Worm (Caenorhabditis elegans) whole organism, young adult: ENCODE results near the gene F41F3.9.

Experiments used
- B0035.1 ChIP-seq: sonication (generic microtip); optimal IDR thresholded peaks from 2 replicates; lab custom pipeline; 2016; ENCODE audit warnings: missing genetic modification characterization, mild to moderate bottlenecking, missing compliant biosample characterization, missing genotype, missing genetic modification reagents
- B0336.3 ChIP-seq: fragments of 200-800 bp; sonication (Bioruptor generic); IDR thresholded peaks from 2 replicates; pipeline ENCODE4 v1.3.6; 2022; ENCODE audit warnings: missing genetic modification characterization, missing compliant biosample characterization
- C17E4.6 ChIP-seq: fragments of 200-800 bp; sonication (Bioruptor generic); IDR thresholded peaks from 2 replicates; pipeline ENCODE4 v1.3.6; 2022; ENCODE audit warnings: missing genetic modification reagents, missing genetic modification characterization, missing compliant biosample characterization
- F39B2.1 ChIP-seq: fragments of 200-800 bp; sonication (Bioruptor generic); IDR thresholded peaks from 2 replicates; pipeline ENCODE4 v1.3.6; 2022; ENCODE audit warnings: missing genetic modification reagents, missing genetic modification characterization, missing compliant biosample characterization
- F52B5.7 ChIP-seq: sonication (generic microtip); optimal IDR thresholded peaks from 2 replicates; lab custom pipeline; 2016; ENCODE audit warnings: mild to moderate bottlenecking, missing genetic modification characterization, missing compliant biosample characterization
- K12H6.12 ChIP-seq: fragments of 200-800 bp; sonication (Bioruptor generic); optimal IDR thresholded peaks from 2 replicates; lab custom pipeline; 2018; ENCODE audit warnings: mild to moderate bottlenecking, missing genetic modification characterization, missing compliant biosample characterization
- Y53G8AR.9 ChIP-seq: fragments of 200-800 bp; sonication (Bioruptor generic); conservative IDR thresholded peaks from 2 replicates; pipeline ENCODE4 v1.3.6; 2022; ENCODE audit warnings: missing genetic modification reagents, missing genetic modification characterization, missing compliant biosample characterization
- Y56A3A.18 ChIP-seq: fragments of 200-800 bp; sonication (Bioruptor generic); IDR thresholded peaks from 2 replicates; pipeline ENCODE4 v1.3.6; 2022; ENCODE audit warnings: missing genetic modification reagents, missing genetic modification characterization, missing compliant biosample characterization
- aptf-2 ChIP-seq: fragments of 200-800 bp; sonication (Bioruptor generic); conservative IDR thresholded peaks from 2 replicates; pipeline ENCODE4 v1.3.6; 2022; ENCODE audit warnings: missing genetic modification reagents, missing genetic modification characterization, missing compliant biosample characterization
- athp-1 ChIP-seq: sonication (generic microtip); optimal IDR thresholded peaks from 2 replicates; lab custom pipeline; 2017; ENCODE audit warnings: mild to moderate bottlenecking, missing genetic modification characterization, missing compliant biosample characterization
- attf-6 ChIP-seq: fragments of 200-800 bp; sonication (Bioruptor generic); IDR thresholded peaks from 2 replicates; pipeline ENCODE4 v1.3.6; 2022; ENCODE audit warnings: missing genetic modification reagents, missing genetic modification characterization, missing compliant biosample characterization
- bed-2 ChIP-seq: fragments of 200-800 bp; sonication (Bioruptor generic); IDR thresholded peaks from 2 replicates; pipeline ENCODE4 v1.3.6; 2022; ENCODE audit warnings: missing genetic modification reagents, missing genetic modification characterization, missing compliant biosample characterization
- cebp-2 ChIP-seq: fragments of 200-800 bp; sonication (Bioruptor generic); IDR thresholded peaks from 2 replicates; pipeline ENCODE4 v1.3.6; 2022; ENCODE audit warnings: missing genetic modification characterization, missing compliant biosample characterization
- ceh-58 ChIP-seq: fragments of 200-800 bp; sonication (Bioruptor generic); IDR thresholded peaks from 2 replicates; pipeline ENCODE4 v1.3.6; 2022; ENCODE audit warnings: missing genetic modification characterization, missing compliant biosample characterization
- ceh-79 ChIP-seq: sonication (generic microtip); optimal IDR thresholded peaks from 2 replicates; lab custom pipeline; 2017; ENCODE audit warnings: mild to moderate bottlenecking, missing genetic modification characterization, missing compliant biosample characterization
- die-1 ChIP-seq: sonication (generic microtip); optimal IDR thresholded peaks from 2 replicates; lab custom pipeline; 2016; ENCODE audit warnings: missing genotype, mild to moderate bottlenecking, missing genetic modification characterization, missing compliant biosample characterization
- dox-1 ChIP-seq: fragments of 200-800 bp; sonication (Bioruptor generic); IDR thresholded peaks from 2 replicates; pipeline ENCODE4 v1.3.6; 2022; ENCODE audit warnings: missing genetic modification reagents, missing genetic modification characterization, missing compliant biosample characterization
- dpl-1 ChIP-seq: fragments of 150-350 bp; optimal IDR thresholded peaks from 2 replicates; lab custom pipeline; 2014; ENCODE audit warnings: missing biosample characterization, missing genetic modification reagents, missing genetic modification characterization
- efl-1 ChIP-seq: fragments of 150-350 bp; optimal IDR thresholded peaks from 2 replicates; lab custom pipeline; 2014; ENCODE audit warnings: missing biosample characterization, missing genetic modification reagents, missing genetic modification characterization
- egrh-3 ChIP-seq: fragments of 200-800 bp; sonication (Bioruptor generic); IDR thresholded peaks from 2 replicates; pipeline ENCODE4 v1.3.6; 2022; ENCODE audit warnings: missing genetic modification reagents, missing genetic modification characterization, missing compliant biosample characterization
- ets-4 ChIP-seq: fragments of 200-800 bp; sonication (Bioruptor generic); optimal IDR thresholded peaks from 2 replicates; lab custom pipeline; 2018; ENCODE audit warnings: mild to moderate bottlenecking, missing genetic modification characterization, missing compliant biosample characterization
- hmg-1.2 ChIP-seq: fragments of 200-800 bp; sonication (Bioruptor generic); IDR thresholded peaks from 2 replicates; pipeline ENCODE4 v1.3.6; 2022; ENCODE audit warnings: missing genetic modification reagents, missing genetic modification characterization, missing compliant biosample characterization
- hmg-20 ChIP-seq: fragments of 200-800 bp; sonication (Bioruptor generic); IDR thresholded peaks from 2 replicates; pipeline ENCODE4 v1.3.6; 2022; ENCODE audit warnings: missing genetic modification reagents, missing genetic modification characterization, missing compliant biosample characterization
- hrde-1 ChIP-seq: sonication (generic microtip); optimal IDR thresholded peaks from 2 replicates; lab custom pipeline; 2016; ENCODE audit warnings: missing genetic modification characterization, mild to moderate bottlenecking, missing compliant biosample characterization, moderate library complexity, missing genotype, missing genetic modification reagents, borderline replicate concordance
- lin-35 ChIP-seq, 3 experiments: fragments of 150-350 bp in 2 of 3; sonication (generic microtip) in 1 of 3; optimal IDR thresholded peaks; 2 replicates each; lab custom pipeline; 2014 to 2018; ENCODE audit warnings: missing biosample characterization in 3 of 3, missing genetic modification characterization in 3 of 3, missing genetic modification reagents in 3 of 3
- lin-54 ChIP-seq: fragments of 200-800 bp; sonication (Bioruptor generic); optimal IDR thresholded peaks from 2 replicates; lab custom pipeline; 2018; ENCODE audit warnings: mild to moderate bottlenecking, missing genetic modification characterization, missing compliant biosample characterization
- lsl-1 ChIP-seq: fragments of 200-800 bp; sonication (Bioruptor generic); optimal IDR thresholded peaks from 2 replicates; lab custom pipeline; 2018; ENCODE audit warnings: mild to moderate bottlenecking, missing genetic modification characterization, moderate library complexity, missing compliant biosample characterization
- madf-6 ChIP-seq: fragments of 200-800 bp; sonication (Bioruptor generic); IDR thresholded peaks from 2 replicates; pipeline ENCODE4 v1.3.6; 2022; ENCODE audit warnings: missing genetic modification reagents, missing genetic modification characterization, missing compliant biosample characterization
- mel-28 ChIP-seq: sonication (generic microtip); optimal IDR thresholded peaks from 2 replicates; lab custom pipeline; 2016; ENCODE audit warnings: borderline replicate concordance, mild to moderate bottlenecking, missing genetic modification characterization, missing compliant biosample characterization
- nfya-1 ChIP-seq: sonication (generic microtip); optimal IDR thresholded peaks from 2 replicates; lab custom pipeline; 2017; ENCODE audit warnings: antibody characterized with exemption, missing compliant biosample characterization, missing genetic modification characterization, borderline replicate concordance; ENCODE audit not compliant: insufficient read depth
- nfya-2 ChIP-seq: fragments of 200-800 bp; sonication (Bioruptor generic); IDR thresholded peaks from 2 replicates; pipeline ENCODE4 v1.3.6; 2022; ENCODE audit warnings: missing genetic modification reagents, missing genetic modification characterization, missing compliant biosample characterization
- nfyb-1 ChIP-seq: fragments of 200-800 bp; sonication (Bioruptor generic); IDR thresholded peaks from 2 replicates; pipeline ENCODE4 v1.3.6; 2022; ENCODE audit warnings: missing genetic modification reagents, missing genetic modification characterization, missing compliant biosample characterization
- pha-4 ChIP-seq: fragments of 150-350 bp; sonication (generic microtip); optimal IDR thresholded peaks from 2 replicates; lab custom pipeline; 2014; ENCODE audit warnings: missing biosample characterization, missing genetic modification reagents, missing genetic modification characterization
- rec-8 ChIP-seq, 2 experiments: sonication (generic microtip); optimal IDR thresholded peaks; 2 replicates each; lab custom pipeline; 2016; ENCODE audit warnings: mild to moderate bottlenecking in 2 of 2, missing genetic modification characterization in 2 of 2, missing genetic modification reagents in 2 of 2, missing genotype in 2 of 2, missing biosample characterization in 1 of 2, missing compliant biosample characterization in 1 of 2, moderate library complexity in 1 of 2
- snpc-4 ChIP-seq, 5 experiments: fragments of 150-350 bp in 1 of 5; sonication (generic microtip) in 4 of 5; optimal IDR thresholded peaks; 2 replicates each; lab custom pipeline; 2014 to 2018; ENCODE audit warnings: missing genetic modification characterization in 5 of 5, missing biosample characterization in 3 of 5, antibody characterized with exemption in 2 of 5, mild to moderate bottlenecking in 2 of 5, missing compliant biosample characterization in 2 of 5, missing genotype in 2 of 5, moderate library complexity in 2 of 5, missing genetic modification reagents in 1 of 5
- tbp1 ChIP-seq: fragments of 200-800 bp; sonication (Bioruptor generic); optimal IDR thresholded peaks from 2 replicates; lab custom pipeline; 2018; ENCODE audit warnings: mild to moderate bottlenecking, missing genetic modification characterization, missing compliant biosample characterization
- tlf-1 ChIP-seq: fragments of 200-800 bp; sonication (Bioruptor generic); optimal IDR thresholded peaks from 2 replicates; lab custom pipeline; 2018; ENCODE audit warnings: mild to moderate bottlenecking, missing genetic modification characterization, missing compliant biosample characterization
- xnd-1 ChIP-seq: sonication (generic microtip); optimal IDR thresholded peaks from 2 replicates; lab custom pipeline; 2016; ENCODE audit warnings: missing genotype, missing genetic modification reagents, missing genetic modification characterization, missing compliant biosample characterization
- zfh-2 ChIP-seq: fragments of 200-800 bp; sonication (Bioruptor generic); conservative IDR thresholded peaks from 2 replicates; pipeline ENCODE4 v1.3.6; 2022; ENCODE audit warnings: missing genetic modification reagents, missing genetic modification characterization, missing compliant biosample characterization
- zim-3 ChIP-seq: sonication (generic microtip); optimal IDR thresholded peaks from 2 replicates; lab custom pipeline; 2017; ENCODE audit warnings: mild to moderate bottlenecking, missing genetic modification characterization, moderate library complexity, missing compliant biosample characterization
- ztf-25 ChIP-seq: fragments of 200-800 bp; sonication (Bioruptor generic); IDR thresholded peaks from 2 replicates; pipeline ENCODE4 v1.3.6; 2022; ENCODE audit warnings: missing genetic modification reagents, missing genetic modification characterization, missing compliant biosample characterization
- ztf-28 ChIP-seq: fragments of 200-800 bp; sonication (Bioruptor generic); IDR thresholded peaks from 2 replicates; pipeline ENCODE4 v1.3.6; 2022; ENCODE audit warnings: missing genetic modification reagents, missing genetic modification characterization, missing compliant biosample characterization

The F41F3.9 gene

DNA sequence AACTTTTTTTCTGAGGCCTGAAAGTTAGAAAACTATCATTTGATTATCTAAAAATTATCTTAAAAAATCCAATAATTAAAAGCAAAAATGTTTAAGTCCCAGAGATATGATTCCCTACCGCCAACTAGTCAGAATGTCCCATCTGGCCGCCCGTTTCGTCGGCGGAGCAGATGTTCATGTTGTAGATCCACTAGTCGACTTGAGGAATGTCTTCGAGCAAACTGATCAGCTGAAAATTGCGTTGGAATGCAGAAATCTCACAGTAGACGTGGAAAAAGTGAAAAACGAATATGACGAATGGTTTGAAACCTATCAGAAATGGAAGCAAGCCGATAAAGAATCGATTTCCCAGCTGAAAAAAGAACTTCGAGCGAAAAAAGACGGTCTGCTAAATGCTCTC lies 34.0 kb downstream of the F41F3.9 start, which contains the start of gene K03B4.1:
Gene K03B4.1 (plus strand): TSS at position 97 of the 400 bp plus-strand sequence.
- TF ChIP-seq bed-2 (GFP tag; lab: Robert Waterston, UW) (no peak), nfyb-1 (peak; percentile 56; the same call in 1 of the 2 replicates), dox-1 (GFP tag; lab: Robert Waterston, UW) (0 out of 2 replicates have a peak, but pooled peaks have one; percentile 25), zim-3 (tag; lab: Kevin White, UChicago) (peak; percentile 56), nfya-1 (no peak), die-1 (peak; percentile 14), ceh-79 (tag; lab: Kevin White, UChicago) (peak; percentile 46), hrde-1 (tag; lab: Kevin White, UChicago) (peak; percentile 32), dpl-1 (GFP tag; lab: Kevin White, UChicago) (no peak), F52B5.7 (peak; percentile 29), snpc-4 (GFP tag; optimal IDR thresholded peaks at IDR 0.05; lab: Kevin White, UChicago) (no peak), snpc-4 (tag; optimal IDR thresholded peaks at IDR 0.05; lab: Kevin White, UChicago) (peak in 1 of 4 experiments; percentile 1), madf-6 (GFP tag; lab: Robert Waterston, UW) (peak; percentile 40), cebp-2 (GFP tag; lab: Robert Waterston, UW) (0 out of 2 replicates have a peak, but pooled peaks have one; percentile 9), Y53G8AR.9 (peak; percentile 37; the same call in 1 of the 2 replicates), nfya-2 (GFP tag; lab: Robert Waterston, UW) (no peak), B0336.3 (GFP tag; lab: Robert Waterston, UW) (0 out of 2 replicates have a peak, but pooled peaks have one; percentile 24), ztf-25 (no peak), athp-1 (tag; lab: Kevin White, UChicago) (peak; percentile 49), ceh-58 (GFP tag; lab: Robert Waterston, UW) (peak; percentile 50; the same call in 1 of the 2 replicates)
- TF ChIP-seq, all 124 proteins: peak for 14

DNA sequence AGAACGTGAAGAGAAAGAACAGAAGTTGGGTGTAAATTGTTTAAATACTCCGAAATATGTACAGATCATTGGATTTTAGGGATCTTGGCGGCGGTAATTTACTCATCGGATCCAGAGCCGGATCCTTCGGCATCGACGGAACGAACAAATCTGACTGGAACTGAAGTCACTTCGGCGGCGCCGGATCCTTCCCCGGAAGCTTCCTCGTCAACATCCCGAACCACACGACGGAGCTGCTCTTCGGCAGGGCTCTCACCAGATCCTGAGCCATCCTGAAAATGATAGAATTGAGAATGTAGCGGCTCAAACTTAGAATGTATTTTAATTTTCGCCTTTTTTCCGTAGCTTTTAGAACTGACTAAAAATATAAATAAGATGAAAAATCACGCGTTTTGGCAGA lies 36.4 kb downstream of the F41F3.9 start:
- TF ChIP-seq hmg-1.2 (GFP tag; lab: Robert Waterston, UW) (0 out of 2 replicates have a peak, but pooled peaks have one; percentile 16), zfh-2 (GFP tag; lab: Robert Waterston, UW) (0 out of 2 replicates have a peak, but pooled peaks have one; percentile 31), egrh-3 (GFP tag; lab: Robert Waterston, UW) (peak; percentile 69; the same call in 1 of the 2 replicates), F39B2.1 (GFP tag; lab: Robert Waterston, UW) (no peak), Y56A3A.18 (GFP tag; lab: Robert Waterston, UW) (0 out of 2 replicates have a peak, but pooled peaks have one; percentile 22)

DNA sequence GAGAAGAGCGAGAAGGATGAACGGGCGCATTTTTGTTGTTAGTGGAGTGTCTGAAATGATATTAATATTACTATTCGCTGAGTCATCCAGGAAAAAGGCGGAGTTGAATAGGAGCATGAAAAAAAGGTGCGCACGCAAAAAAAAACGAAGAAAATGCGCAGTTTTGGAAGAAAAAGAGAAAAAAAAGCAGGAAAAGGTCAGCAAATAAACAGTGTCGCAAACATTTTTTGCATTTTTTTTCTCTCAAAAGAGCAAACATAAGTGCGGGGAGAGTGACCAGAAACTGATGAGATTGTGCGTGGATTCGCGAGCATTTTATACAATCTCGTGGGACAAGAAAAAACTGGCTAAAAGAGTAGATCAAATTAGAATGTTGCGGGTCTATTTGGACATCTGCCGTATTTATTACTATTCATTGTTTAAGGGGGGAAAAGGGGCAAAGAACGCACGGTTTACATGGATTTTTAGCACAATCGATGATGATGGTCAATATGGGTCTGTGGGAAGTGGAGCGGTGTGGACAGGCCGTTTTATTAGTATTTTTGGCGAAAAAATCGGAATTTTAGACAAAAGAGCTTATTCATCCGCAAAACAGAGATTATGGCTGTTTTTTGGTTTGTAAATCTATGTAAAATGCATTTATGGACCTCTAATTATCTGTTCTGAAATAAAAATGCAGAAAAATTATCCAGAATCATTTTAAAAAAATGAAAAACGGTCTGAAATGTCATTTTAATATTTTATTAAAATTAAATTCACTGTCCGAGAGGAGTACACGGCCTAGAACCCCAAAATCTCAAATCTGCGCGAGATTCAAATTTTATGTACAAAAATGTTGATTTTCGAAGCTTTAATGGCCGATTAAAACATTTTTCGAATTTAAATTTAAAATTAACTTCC lies 37.4 kb downstream of the F41F3.9 start, which contains the start of gene cpg-8:
Gene cpg-8 (minus strand): TSS at position 51 of the 900 bp plus-strand sequence.
- TF ChIP-seq lsl-1 (no peak), aptf-2 (GFP tag; lab: Robert Waterston, UW) (peak; percentile 52; the same call in 1 of the 2 replicates), lin-54 (GFP tag; lab: Kevin White, UChicago) (peak; percentile 17), ets-4 (no peak), tlf-1 (GFP tag; lab: Kevin White, UChicago) (no peak), hrde-1 (tag; lab: Kevin White, UChicago) (no peak), ztf-25 (no peak), tbp1 (GFP tag; lab: Kevin White, UChicago) (no peak), C17E4.6 (no peak), ztf-28 (GFP tag; lab: Robert Waterston, UW) (0 out of 2 replicates have a peak, but pooled peaks have one; percentile 61), pha-4 (tag; lab: Kevin White, UChicago) (no peak), xnd-1 (tag; lab: Kevin White, UChicago) (peak; percentile 56), rec-8 (tag; optimal IDR thresholded peaks at IDR 0.05; lab: Kevin White, UChicago) (no peak), efl-1 (GFP tag; lab: Kevin White, UChicago) (peak; percentile 26), hmg-20 (no peak), mel-28 (tag; lab: Kevin White, UChicago) (no peak), lin-35 (GFP tag; optimal IDR thresholded peaks at IDR 0.05; lab: Kevin White, UChicago) (no peak), madf-6 (GFP tag; lab: Robert Waterston, UW) (peak; percentile 76), attf-6 (no peak), B0035.1 (tag; lab: Kevin White, UChicago) (no peak), K12H6.12 (tag; lab: Kevin White, UChicago) (no peak), dpl-1 (GFP tag; lab: Kevin White, UChicago) (peak; percentile 17)
